Fruit fly (Drosophila melanogaster): ENCODE data around the gene mRpS18C.

The mRpS18C gene

dm6 chr3R:30419216-30419615 lies 4.6 kb upstream of the mRpS18C start:
- TF ChIP-seq woc (GFP tag; optimal IDR thresholded peaks at IDR 0.05) (no peak), foxo (GFP tag; optimal IDR thresholded peaks at IDR 0.05) (no peak), Rel (GFP tag; optimal IDR thresholded peaks at IDR 0.05) (no peak), Rel (tag; optimal IDR thresholded peaks at IDR 0.05) (peak; percentile 98)

dm6 chr3R:30422871-30423270 lies 903 bp upstream of the mRpS18C start, which contains the start of the genes CG2217 and CG42740:
TSS of gene CG2217 (minus strand) at chr3R:30422971.
TSS of gene CG42740 (minus strand) at chr3R:30422971.
- TF ChIP-seq CG9705 (GFP tag; optimal IDR thresholded peaks at IDR 0.05) (no peak), Mio (GFP tag; optimal IDR thresholded peaks at IDR 0.05) (no peak), Dif (GFP tag; optimal IDR thresholded peaks at IDR 0.05; ENCODE audit: partially characterized antibody) (no peak), HLH106 (tag; optimal IDR thresholded peaks at IDR 0.05) (no peak), OdsH (GFP tag; optimal IDR thresholded peaks at IDR 0.05) (no peak), sage (GFP tag; optimal IDR thresholded peaks at IDR 0.05) (no peak), CG32264 (GFP tag; optimal IDR thresholded peaks at IDR 0.05) (no peak), rgr (GFP tag; optimal IDR thresholded peaks at IDR 0.05) (no peak), Myc (optimal IDR thresholded peaks at IDR 0.05) (no peak), tai (GFP tag; optimal IDR thresholded peaks at IDR 0.05) (no peak), Vsx2 (GFP tag; optimal IDR thresholded peaks at IDR 0.05; ENCODE audit: partially characterized antibody) (no peak), dl (GFP tag; optimal IDR thresholded peaks at IDR 0.05; ENCODE audit: insufficient read depth in 1 of 2, partially characterized antibody in 2 of 2) (no peak), ey (GFP tag; optimal IDR thresholded peaks at IDR 0.05) (no peak), sv (GFP tag; optimal IDR thresholded peaks at IDR 0.05) (no peak), N (GFP tag; optimal IDR thresholded peaks at IDR 0.05) (no peak), GATAd (GFP tag; optimal IDR thresholded peaks at IDR 0.05) (no peak), br (GFP tag; optimal IDR thresholded peaks at IDR 0.05) (no peak), jim (GFP tag; optimal IDR thresholded peaks at IDR 0.05) (no peak), psq (GFP tag; optimal IDR thresholded peaks at IDR 0.05) (no peak), Rel (GFP tag; optimal IDR thresholded peaks at IDR 0.05) (no peak), Rel (tag; optimal IDR thresholded peaks at IDR 0.05) (no peak)

DNA sequence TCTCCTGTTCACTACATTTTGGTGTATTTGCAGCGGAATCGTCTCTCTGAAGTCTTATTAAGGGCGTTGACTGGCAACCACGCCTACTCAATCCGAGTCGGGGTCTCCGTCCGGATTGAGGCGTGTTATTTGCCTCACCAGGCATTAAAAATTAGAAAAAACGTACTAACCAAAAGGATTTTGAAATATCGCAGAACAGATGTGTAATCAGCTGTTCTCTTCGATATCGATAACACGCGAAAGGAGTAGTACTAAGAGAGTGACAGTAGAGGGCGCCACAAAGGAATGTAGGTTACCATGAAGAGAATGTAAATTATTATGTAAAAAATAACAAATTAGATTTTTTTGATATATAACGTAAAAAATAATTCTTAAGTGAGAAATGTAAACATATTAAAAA lies 1.2 kb downstream of the mRpS18C start, which contains the start of gene CG15536:
CG15536 (minus strand) TSS at position 170 of the 400 bp plus-strand sequence.
- TF ChIP-seq OdsH (GFP tag; optimal IDR thresholded peaks at IDR 0.05) (no peak), Myc (optimal IDR thresholded peaks at IDR 0.05) (peak; percentile 54), Dif (GFP tag; optimal IDR thresholded peaks at IDR 0.05; ENCODE audit: partially characterized antibody) (no peak), Hr83 (GFP tag; optimal IDR thresholded peaks at IDR 0.05; ENCODE audit: poor library complexity, severe bottlenecking) (no peak)

DNA sequence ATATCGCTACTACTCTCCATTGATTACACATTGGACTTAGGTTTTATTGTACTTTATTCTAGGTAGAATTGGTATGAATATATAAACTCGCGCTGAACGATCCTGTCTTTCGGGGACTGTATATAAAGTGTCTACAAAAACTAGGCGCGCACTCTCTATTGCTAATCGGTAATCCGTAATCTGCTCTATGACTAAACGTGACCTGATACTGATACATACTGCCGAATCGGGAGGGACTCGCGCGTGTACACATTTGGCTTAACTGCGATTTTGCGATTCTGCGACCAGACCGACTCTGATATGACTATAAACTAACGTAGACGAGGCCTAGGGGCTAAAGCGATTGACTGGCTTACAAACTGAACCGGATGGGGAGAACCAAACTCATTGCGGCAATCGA lies 1.8 kb downstream of the mRpS18C start:
- TF ChIP-seq lola (GFP tag; optimal IDR thresholded peaks at IDR 0.05) = no peak
- no peak for TF ChIP-seq tai (GFP tag; optimal IDR thresholded peaks at IDR 0.05)
- TF ChIP-seq Hnf4 (GFP tag; optimal IDR thresholded peaks at IDR 0.05) = no peak
- no peak for TF ChIP-seq Myc (optimal IDR thresholded peaks at IDR 0.05)
- TF ChIP-seq dsf (GFP tag; optimal IDR thresholded peaks at IDR 0.05; ENCODE audit: borderline replicate concordance) = no peak
- TF ChIP-seq dmrt93B (GFP tag; optimal IDR thresholded peaks at IDR 0.05) = no peak
- TF ChIP-seq sv (GFP tag; optimal IDR thresholded peaks at IDR 0.05) = no peak
- no peak for TF ChIP-seq Hr83 (GFP tag; optimal IDR thresholded peaks at IDR 0.05; ENCODE audit: poor library complexity, severe bottlenecking)
- TF ChIP-seq CrebA (GFP tag; optimal IDR thresholded peaks at IDR 0.05; ENCODE audit: borderline replicate concordance) = no peak
- no peak for TF ChIP-seq rgr (GFP tag; optimal IDR thresholded peaks at IDR 0.05)
- no peak for TF ChIP-seq Hr78 (GFP tag; optimal IDR thresholded peaks at IDR 0.05)

DNA sequence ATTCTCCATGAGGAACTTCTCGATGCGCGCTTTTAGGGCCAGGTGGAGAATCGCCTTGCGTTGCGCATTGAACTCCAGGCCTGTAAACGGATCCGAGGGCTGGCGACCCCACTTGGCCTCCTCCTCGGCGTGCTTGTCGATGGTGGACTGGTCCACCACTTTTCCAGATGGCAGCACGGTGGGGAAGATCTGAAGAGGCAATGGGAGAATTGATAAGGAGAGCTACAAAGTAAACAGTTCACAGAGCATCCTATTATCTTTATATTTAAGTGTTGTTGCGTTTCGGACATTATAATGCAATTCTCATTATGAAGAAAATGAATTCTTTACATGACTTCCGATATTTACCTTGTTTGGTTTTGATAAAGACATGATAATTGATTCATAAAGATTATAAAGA lies 2.9 kb downstream of the mRpS18C start:
- no peak for TF ChIP-seq Myc (optimal IDR thresholded peaks at IDR 0.05)

DNA sequence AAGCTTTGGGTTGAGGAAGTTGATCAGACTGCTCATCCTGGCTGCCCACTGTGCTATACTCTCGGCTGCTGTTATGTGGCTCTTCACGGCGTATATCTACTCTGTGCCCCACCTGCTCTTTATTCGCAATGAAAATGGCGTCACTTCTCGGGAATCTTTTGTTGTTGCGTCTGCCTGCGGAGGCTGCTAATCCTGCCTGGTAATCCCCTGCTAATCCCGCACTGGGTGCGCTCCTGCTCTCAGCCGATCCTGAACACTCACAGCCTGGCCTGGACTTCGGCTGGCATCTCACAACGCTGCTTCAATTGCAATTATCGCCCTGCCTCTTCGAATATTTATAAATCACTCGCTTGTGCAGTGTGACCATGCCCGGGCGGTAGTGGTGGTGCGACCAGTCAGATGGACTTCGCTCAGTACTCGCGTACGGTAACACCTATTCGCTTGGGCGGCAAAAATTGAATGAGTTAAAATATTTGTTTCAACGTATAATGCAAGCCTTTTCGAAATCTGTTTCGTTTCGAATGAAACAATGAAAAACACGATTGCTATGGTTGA lies 4.1 kb downstream of the mRpS18C start, which contains the start of gene CG2218:
CG2218 (minus strand) TSS at position 472 of the 555 bp plus-strand sequence.
- TF ChIP-seq Rel (GFP tag; optimal IDR thresholded peaks at IDR 0.05) (no peak), Rel (tag; optimal IDR thresholded peaks at IDR 0.05) (peak; percentile 63), ey (GFP tag; optimal IDR thresholded peaks at IDR 0.05) (no peak), Hr83 (GFP tag; optimal IDR thresholded peaks at IDR 0.05; ENCODE audit: poor library complexity, severe bottlenecking) (peak; percentile 25), sv (GFP tag; optimal IDR thresholded peaks at IDR 0.05) (no peak), HLH106 (tag; optimal IDR thresholded peaks at IDR 0.05) (peak; percentile 3), rgr (GFP tag; optimal IDR thresholded peaks at IDR 0.05) (peak; percentile 13)

Measured in whole organism, wandering third instar larva.